Worm (Caenorhabditis elegans) whole organism, L3 larva: ENCODE data around the gene exos-9.

Experiments used
- ZK546.5 ChIP-seq: sonication (generic microtip); optimal IDR thresholded peaks from 2 replicates; lab custom pipeline; 2017; ENCODE audit warnings: missing biosample characterization, missing genetic modification characterization
- ceh-28 ChIP-seq: fragments of 150-350 bp; optimal IDR thresholded peaks from 2 replicates; lab custom pipeline; 2014; ENCODE audit warnings: missing biosample characterization, missing genetic modification reagents, missing genetic modification characterization
- egl-27 ChIP-seq: sonication (generic microtip); optimal IDR thresholded peaks from 4 replicates; lab custom pipeline; 2017; ENCODE audit warnings: missing biosample characterization, missing genetic modification reagents, missing genetic modification characterization
- elt-2 ChIP-seq: sonication (generic microtip); optimal IDR thresholded peaks from 2 replicates; lab custom pipeline; 2016; ENCODE audit warnings: missing genetic modification reagents, mild to moderate bottlenecking, missing genetic modification characterization, missing compliant biosample characterization
- elt-3 ChIP-seq, 3 experiments: fragments of 150-350 bp in 1 of 3; sonication (generic microtip) in 2 of 3; optimal IDR thresholded peaks; 2 replicates in 2 of 3; 4 replicates in 1 of 3; lab custom pipeline; 2014 to 2017; ENCODE audit warnings: missing biosample characterization in 3 of 3, missing genetic modification characterization in 3 of 3
- jun-1 ChIP-seq: fragments of 150-350 bp; optimal IDR thresholded peaks from 2 replicates; lab custom pipeline; 2014; ENCODE audit warnings: missing biosample characterization, missing genetic modification reagents, missing genetic modification characterization
- lsy-12 ChIP-seq: sonication (generic microtip); optimal IDR thresholded peaks from 2 replicates; lab custom pipeline; 2016; ENCODE audit warnings: mild to moderate bottlenecking, missing genetic modification characterization, missing compliant biosample characterization
- mdl-1 ChIP-seq: fragments of 150-350 bp; optimal IDR thresholded peaks from 2 replicates; lab custom pipeline; 2014; ENCODE audit warnings: missing biosample characterization, missing genetic modification characterization
- nhr-25 ChIP-seq: sonication (generic microtip); optimal IDR thresholded peaks from 2 replicates; lab custom pipeline; 2017; ENCODE audit warnings: missing biosample characterization, missing genetic modification characterization
- nhr-77 ChIP-seq: fragments of 150-350 bp; optimal IDR thresholded peaks from 2 replicates; lab custom pipeline; 2014; ENCODE audit warnings: missing biosample characterization, missing genetic modification characterization
- sea-2 ChIP-seq: fragments of 150-350 bp; sonication (generic microtip); optimal IDR thresholded peaks from 4 replicates; lab custom pipeline; 2014; ENCODE audit warnings: missing biosample characterization, missing genetic modification reagents, missing genetic modification characterization
- snpc-4 ChIP-seq: fragments of 150-350 bp; optimal IDR thresholded peaks from 2 replicates; lab custom pipeline; 2014; ENCODE audit warnings: missing biosample characterization, missing genetic modification characterization

- no peak for TF ChIP-seq snpc-4 (tag; lab: Kevin White, UChicago)
- TF ChIP-seq ceh-28, result no peak
- TF ChIP-seq mdl-1 (tag; lab: Kevin White, UChicago), result no peak
- TF ChIP-seq nhr-25 (tag; lab: Kevin White, UChicago), result no peak
- no peak for TF ChIP-seq nhr-77 (tag; lab: Kevin White, UChicago)
- no peak for TF ChIP-seq egl-27 (tag; lab: Kevin White, UChicago)
- no peak for TF ChIP-seq sea-2 (GFP tag; lab: Kevin White, UChicago)
- no peak for TF ChIP-seq ZK546.5
- no peak for TF ChIP-seq elt-2
- TF ChIP-seq lsy-12, result no peak
- no peak for TF ChIP-seq elt-3 (tag; optimal IDR thresholded peaks at IDR 0.05; lab: Kevin White, UChicago)
- TF ChIP-seq jun-1 (tag; lab: Kevin White, UChicago), result no peak
Measured at ce11 chrIII:7197973-7198372, at the start of gene exos-9.
